Fruit fly (Drosophila melanogaster) whole organism, embryonic: ENCODE measurements around the gene RpS15Aa.
A peak's percentile ranks its signal among the peaks of the same experiment; 100 is the strongest.

Experiments used
- Blimp-1 ChIP-seq: fragments of 200-800 bp; sonication (Bioruptor generic); optimal IDR thresholded peaks from 3 replicates; lab custom pipeline; 2018; ENCODE audit warnings: missing biosample characterization, missing genetic modification characterization, mild to moderate bottlenecking, moderate library complexity, missing genetic modification reagents
- CG10267 ChIP-seq: fragments of 200-800 bp; sonication (Bioruptor generic); optimal IDR thresholded peaks from 2 replicates; lab custom pipeline; 2018; ENCODE audit warnings: missing biosample characterization, mild to moderate bottlenecking, missing genetic modification characterization, moderate library complexity
- CG10274 ChIP-seq: fragments of 200-800 bp; sonication (Bioruptor generic); optimal IDR thresholded peaks from 3 replicates; lab custom pipeline; 2017; ENCODE audit warnings: missing biosample characterization, mild to moderate bottlenecking, missing genetic modification characterization
- CG10565 ChIP-seq: fragments of 200-800 bp; sonication (Bioruptor generic); optimal IDR thresholded peaks from 3 replicates; lab custom pipeline; 2016; ENCODE audit warnings: missing biosample characterization, mild to moderate bottlenecking, missing genetic modification characterization
- CG11093 ChIP-seq: fragments of 200-800 bp; sonication (Bioruptor generic); IDR thresholded peaks from 3 replicates; pipeline ENCODE4 v1.3.6; 2022; ENCODE audit warnings: missing biosample characterization, missing genetic modification characterization
- CG11504 ChIP-seq: fragments of 200-800 bp; sonication (Bioruptor generic); optimal IDR thresholded peaks from 3 replicates; lab custom pipeline; 2019; ENCODE audit warnings: missing biosample characterization, mild to moderate bottlenecking, missing genetic modification characterization, moderate library complexity
- CG11696 ChIP-seq: fragments of 200-800 bp; sonication (Bioruptor generic); IDR thresholded peaks from 2 replicates; pipeline ENCODE4 v1.3.6; 2022; ENCODE audit warnings: missing biosample characterization, missing genetic modification characterization
- CG1233 ChIP-seq: fragments of 200-800 bp; sonication (Bioruptor generic); optimal IDR thresholded peaks from 4 replicates; lab custom pipeline; 2018; ENCODE audit warnings: missing biosample characterization, mild to moderate bottlenecking, missing genetic modification characterization
- CG12744 ChIP-seq: fragments of 200-800 bp; sonication (Bioruptor generic); optimal IDR thresholded peaks from 2 replicates; lab custom pipeline; 2016; ENCODE audit warnings: missing biosample characterization, missing genetic modification characterization
- CG17361 ChIP-seq: fragments of 200-800 bp; sonication (Bioruptor generic); IDR thresholded peaks from 3 replicates; pipeline ENCODE4 v1.3.6; 2022; ENCODE audit warnings: missing biosample characterization, missing genetic modification characterization
- CG17912 ChIP-seq: fragments of 200-800 bp; sonication (Bioruptor generic); optimal IDR thresholded peaks from 2 replicates; lab custom pipeline; 2018; ENCODE audit warnings: missing biosample characterization, mild to moderate bottlenecking, missing genetic modification characterization
- CG2875 ChIP-seq: fragments of 200-800 bp; sonication (Bioruptor generic); optimal IDR thresholded peaks from 2 replicates; lab custom pipeline; 2017; ENCODE audit warnings: missing biosample characterization, mild to moderate bottlenecking, missing genetic modification characterization, missing genetic modification reagents
- CG32532 ChIP-seq: fragments of 200-800 bp; sonication (Bioruptor generic); IDR thresholded peaks from 2 replicates; pipeline ENCODE4 v1.3.6; 2022; ENCODE audit warnings: missing biosample characterization, missing genetic modification characterization
- CG4730 ChIP-seq: fragments of 200-800 bp; sonication (Bioruptor generic); IDR thresholded peaks from 2 replicates; pipeline ENCODE4 v1.3.6; 2022; ENCODE audit warnings: missing biosample characterization, missing genetic modification characterization
- CG4820 ChIP-seq: fragments of 200-800 bp; sonication (Bioruptor generic); optimal IDR thresholded peaks from 3 replicates; lab custom pipeline; 2016; ENCODE audit warnings: missing biosample characterization, missing genetic modification characterization
- CG6854 ChIP-seq: fragments of 200-800 bp; sonication (Bioruptor generic); optimal IDR thresholded peaks from 3 replicates; lab custom pipeline; 2017; ENCODE audit warnings: missing biosample characterization, mild to moderate bottlenecking, missing genetic modification characterization
- CG8281 ChIP-seq: fragments of 200-800 bp; sonication (Bioruptor generic); optimal IDR thresholded peaks from 2 replicates; lab custom pipeline; 2018; ENCODE audit warnings: missing biosample characterization, mild to moderate bottlenecking, missing genetic modification characterization, moderate library complexity
- CG9876 ChIP-seq: fragments of 200-800 bp; sonication (Bioruptor generic); optimal IDR thresholded peaks from 2 replicates; lab custom pipeline; 2016; ENCODE audit warnings: missing biosample characterization, missing genetic modification characterization
- Chrac-16 ChIP-seq: fragments of 200-800 bp; sonication (Bioruptor generic); optimal IDR thresholded peaks from 3 replicates; lab custom pipeline; 2016; ENCODE audit warnings: missing biosample characterization, missing genetic modification characterization
- CrebB ChIP-seq: fragments of 200-800 bp; sonication (Bioruptor generic); optimal IDR thresholded peaks from 3 replicates; lab custom pipeline; 2018; ENCODE audit warnings: missing biosample characterization, mild to moderate bottlenecking, missing genetic modification characterization
- Dbx ChIP-seq: fragments of 200-800 bp; sonication (Bioruptor generic); IDR thresholded peaks from 3 replicates; pipeline ENCODE4 v1.3.6; 2022; ENCODE audit warnings: missing biosample characterization, missing genetic modification characterization
- Doc2 ChIP-seq: fragments of 200-800 bp; sonication (Bioruptor generic); IDR thresholded peaks from 2 replicates; pipeline ENCODE4 v1.3.6; 2022; ENCODE audit warnings: missing biosample characterization, missing genetic modification characterization
- Doc3 ChIP-seq: fragments of 200-800 bp; sonication (Bioruptor generic); IDR thresholded peaks from 3 replicates; pipeline ENCODE4 v1.3.6; 2022; ENCODE audit warnings: missing biosample characterization, missing genetic modification characterization; ENCODE audit not compliant: partially characterized antibody
- Fer2 ChIP-seq: fragments of 200-800 bp; sonication (Bioruptor generic); optimal IDR thresholded peaks from 2 replicates; lab custom pipeline; 2018; ENCODE audit warnings: missing biosample characterization, mild to moderate bottlenecking, missing genetic modification characterization, moderate library complexity
- Hsf ChIP-seq: fragments of 200-800 bp; sonication (Bioruptor generic); optimal IDR thresholded peaks from 3 replicates; lab custom pipeline; 2016; ENCODE audit warnings: missing biosample characterization, missing genetic modification characterization
- Meics ChIP-seq: fragments of 200-800 bp; sonication (Bioruptor generic); optimal IDR thresholded peaks from 2 replicates; lab custom pipeline; 2017; ENCODE audit warnings: missing biosample characterization, mild to moderate bottlenecking, missing genetic modification characterization
- TFAM ChIP-seq: fragments of 200-800 bp; sonication (Bioruptor generic); optimal IDR thresholded peaks from 2 replicates; lab custom pipeline; 2017; ENCODE audit warnings: missing biosample characterization, missing genetic modification characterization, inconsistent platforms
- ac ChIP-seq: fragments of 200-800 bp; sonication (Bioruptor generic); optimal IDR thresholded peaks from 3 replicates; lab custom pipeline; 2017; ENCODE audit warnings: missing biosample characterization, mild to moderate bottlenecking, missing genetic modification characterization
- ara ChIP-seq: fragments of 200-800 bp; sonication (Bioruptor generic); IDR thresholded peaks from 2 replicates; pipeline ENCODE4 v1.3.6; 2022; ENCODE audit warnings: missing biosample characterization, missing genetic modification characterization
- cg ChIP-seq: fragments of 200-800 bp; sonication (Bioruptor generic); optimal IDR thresholded peaks from 3 replicates; lab custom pipeline; 2019; ENCODE audit warnings: missing biosample characterization, mild to moderate bottlenecking, missing genetic modification characterization, moderate library complexity
- ci ChIP-seq: fragments of 200-800 bp; sonication (Bioruptor generic); IDR thresholded peaks from 3 replicates; pipeline ENCODE4 v1.3.6; 2022; ENCODE audit warnings: missing biosample characterization, missing genetic modification characterization
- croc ChIP-seq: fragments of 200-800 bp; sonication (Bioruptor generic); conservative IDR thresholded peaks from 3 replicates; pipeline ENCODE4 v1.3.6; 2022; ENCODE audit warnings: missing biosample characterization, missing genetic modification characterization
- danr ChIP-seq: fragments of 200-800 bp; sonication (Bioruptor generic); IDR thresholded peaks from 2 replicates; pipeline ENCODE4 v1.3.6; 2022; ENCODE audit warnings: missing biosample characterization, missing genetic modification characterization
- eve ChIP-seq, 2 experiments: fragments of >200 bp; optimal IDR thresholded peaks; 2 replicates each; lab custom pipeline; 2017; ENCODE audit warnings: missing biosample characterization in 2 of 2, missing genetic modification characterization in 2 of 2
- eyg ChIP-seq: fragments of 200-800 bp; sonication (Bioruptor generic); optimal IDR thresholded peaks from 3 replicates; lab custom pipeline; 2016; ENCODE audit warnings: missing biosample characterization, missing genetic modification characterization
- fd64A ChIP-seq: fragments of 200-800 bp; sonication (Bioruptor generic); optimal IDR thresholded peaks from 3 replicates; lab custom pipeline; 2018; ENCODE audit warnings: missing biosample characterization, mild to moderate bottlenecking, missing genetic modification characterization
- gfzf ChIP-seq: fragments of 200-800 bp; sonication (Bioruptor generic); optimal IDR thresholded peaks from 2 replicates; lab custom pipeline; 2016; ENCODE audit warnings: missing biosample characterization, mild to moderate bottlenecking, missing genetic modification characterization, moderate library complexity
- grau ChIP-seq: fragments of 200-800 bp; optimal IDR thresholded peaks from 3 replicates; lab custom pipeline; 2019; ENCODE audit warnings: missing biosample characterization, mild to moderate bottlenecking, missing genetic modification characterization, moderate library complexity
- gro ChIP-seq: fragments of 200-800 bp; sonication (Bioruptor generic); optimal IDR thresholded peaks from 2 replicates; lab custom pipeline; 2016; ENCODE audit warnings: missing biosample characterization, missing genetic modification characterization
- her ChIP-seq: fragments of 200-800 bp; sonication (Bioruptor generic); optimal IDR thresholded peaks from 2 replicates; lab custom pipeline; 2016; ENCODE audit warnings: missing biosample characterization, missing genetic modification characterization
- jing ChIP-seq: fragments of 200-800 bp; sonication (Bioruptor generic); optimal IDR thresholded peaks from 2 replicates; lab custom pipeline; 2018; ENCODE audit warnings: missing biosample characterization, mild to moderate bottlenecking, missing genetic modification characterization
- knrl ChIP-seq: fragments of 200-800 bp; sonication (Bioruptor generic); IDR thresholded peaks from 3 replicates; pipeline ENCODE4 v1.3.6; 2022; ENCODE audit warnings: missing biosample characterization, missing genetic modification characterization; ENCODE audit not compliant: partially characterized antibody
- lbe ChIP-seq: fragments of 200-800 bp; sonication (Bioruptor generic); optimal IDR thresholded peaks from 2 replicates; lab custom pipeline; 2016; ENCODE audit warnings: missing biosample characterization, mild to moderate bottlenecking, missing genetic modification characterization
- lola ChIP-seq, 3 experiments: fragments of >200 bp in 2 of 3; fragments of 200-800 bp in 1 of 3; sonication (Bioruptor generic) in 1 of 3; optimal IDR thresholded peaks; 2 replicates each; lab custom pipeline; 2017 to 2019; ENCODE audit warnings: missing biosample characterization in 3 of 3, missing genetic modification characterization in 3 of 3, mild to moderate bottlenecking in 1 of 3, moderate library complexity in 1 of 3
- pnt ChIP-seq: fragments of 200-800 bp; sonication (Bioruptor generic); optimal IDR thresholded peaks from 3 replicates; lab custom pipeline; 2016; ENCODE audit warnings: missing biosample characterization, missing genetic modification characterization
- repo ChIP-seq: fragments of 200-800 bp; sonication (Bioruptor generic); optimal IDR thresholded peaks from 2 replicates; lab custom pipeline; 2016; ENCODE audit warnings: missing biosample characterization, missing genetic modification characterization
- seq ChIP-seq: fragments of 200-800 bp; sonication (Bioruptor generic); IDR thresholded peaks from 2 replicates; pipeline ENCODE4 v1.3.6; 2022; ENCODE audit warnings: missing biosample characterization, missing genetic modification characterization
- stc ChIP-seq: fragments of 200-800 bp; sonication (Bioruptor generic); IDR thresholded peaks from 2 replicates; pipeline ENCODE4 v1.3.6; 2022; ENCODE audit warnings: missing biosample characterization, missing genetic modification characterization
- ttk ChIP-seq: fragments of 200-800 bp; sonication (Bioruptor generic); IDR thresholded peaks from 2 replicates; pipeline ENCODE4 v2.1.2; 2022; ENCODE audit warnings: missing biosample characterization, missing genetic modification characterization
- usp ChIP-seq: fragments of >200 bp; optimal IDR thresholded peaks from 2 replicates; lab custom pipeline; 2017; ENCODE audit warnings: missing biosample characterization, missing genetic modification characterization
- wek ChIP-seq: fragments of 200-800 bp; sonication (Bioruptor generic); optimal IDR thresholded peaks from 3 replicates; lab custom pipeline; 2018; ENCODE audit warnings: missing biosample characterization, mild to moderate bottlenecking, missing genetic modification characterization, moderate library complexity

RpS15Aa gene

dm6 chrX:13287854-13288376 lies 49.6 kb downstream of the RpS15Aa start, which contains the start of gene Remo (continued):
- no peak for TF ChIP-seq CG1233 (GFP tag; lab: Kevin White, UChicago)
- no peak for TF ChIP-seq Meics (GFP tag; lab: Kevin White, UChicago)
- TF ChIP-seq ara = no peak
- no peak for TF ChIP-seq Fer2 (tag; lab: Kevin White, UChicago)
- no peak for TF ChIP-seq cg (GFP tag; lab: Kevin White, UChicago)
- TF ChIP-seq Doc3 = 0 out of 3 replicates have a peak, but pooled peaks have one; percentile 53
- TF ChIP-seq repo = no peak
- TF ChIP-seq CG17912 (GFP tag; lab: Kevin White, UChicago) = no peak
- TF ChIP-seq CG4820 (GFP tag; lab: Kevin White, UChicago) = no peak
- TF ChIP-seq fd64A (GFP tag; lab: Kevin White, UChicago) = no peak
- no peak for TF ChIP-seq croc (GFP tag; lab: Robert Waterston, UW)
- no peak for TF ChIP-seq CG12744 (GFP tag; lab: Kevin White, UChicago)
- TF ChIP-seq pnt (GFP tag; lab: Kevin White, UChicago) = no peak
- TF ChIP-seq eve (GFP tag; optimal IDR thresholded peaks at IDR 0.05; lab: Kevin White, UChicago) = no peak
- TF ChIP-seq lbe = no peak
- TF ChIP-seq CG9876 (GFP tag; lab: Kevin White, UChicago) = no peak
- no peak for TF ChIP-seq CG10565 (GFP tag; lab: Kevin White, UChicago)
- TF ChIP-seq Dbx (GFP tag; lab: Robert Waterston, UW) = peak; percentile 35; the same call in 1 of the 3 replicates
- no peak for TF ChIP-seq seq
- no peak for TF ChIP-seq CG11093 (GFP tag; lab: Robert Waterston, UW)
- TF ChIP-seq CG8281 = no peak
- TF ChIP-seq stc (GFP tag; lab: Robert Waterston, UW) = no peak
- no peak for TF ChIP-seq danr (GFP tag; lab: Robert Waterston, UW)
- no peak; the same call in 2 of the 3 replicates for TF ChIP-seq CG17361 (GFP tag; lab: Robert Waterston, UW)
- no peak for TF ChIP-seq wek (GFP tag; lab: Kevin White, UChicago)
- no peak for TF ChIP-seq grau (tag; lab: Kevin White, UChicago)
- no peak for TF ChIP-seq CG32532 (GFP tag; lab: Robert Waterston, UW)
- TF ChIP-seq CG10267 (tag; lab: Kevin White, UChicago) = peak; percentile 46
- TF ChIP-seq Blimp-1 (GFP tag; lab: Kevin White, UChicago) = no peak
- no peak for TF ChIP-seq usp (GFP tag; lab: Kevin White, UChicago)
- no peak for TF ChIP-seq her (GFP tag; lab: Kevin White, UChicago)
- TF ChIP-seq CG11504 = no peak
- TF ChIP-seq TFAM = no peak
- TF ChIP-seq ci (GFP tag; lab: Robert Waterston, UW) = 0 out of 3 replicates have a peak, but pooled peaks have one; percentile 33
- TF ChIP-seq jing (GFP tag; lab: Kevin White, UChicago) = no peak
- TF ChIP-seq ac = no peak
- TF ChIP-seq gfzf (GFP tag; lab: Kevin White, UChicago) = peak; percentile 95
- TF ChIP-seq CG2875 (GFP tag; lab: Kevin White, UChicago) = no peak
- no peak for TF ChIP-seq CG10274 (GFP tag; lab: Kevin White, UChicago)
- TF ChIP-seq CG4730 (GFP tag; lab: Robert Waterston, UW) = no peak
- TF ChIP-seq CG6854 (GFP tag; lab: Kevin White, UChicago) = no peak
- TF ChIP-seq CrebB (tag; lab: Kevin White, UChicago) = no peak
- TF ChIP-seq Doc2 (GFP tag; lab: Robert Waterston, UW) = no peak
- no peak for TF ChIP-seq ttk (GFP tag; lab: Robert Waterston, UW)
- TF ChIP-seq CG11696 (GFP tag; lab: Robert Waterston, UW) = no peak
- TF ChIP-seq Chrac-16 (GFP tag; lab: Kevin White, UChicago) = no peak
- no peak for TF ChIP-seq lola (GFP tag; optimal IDR thresholded peaks at IDR 0.05; lab: Kevin White, UChicago)
- TF ChIP-seq gro (GFP tag; lab: Kevin White, UChicago) = no peak
- no peak for TF ChIP-seq Hsf (GFP tag; lab: Kevin White, UChicago)
- peak; percentile 79 for TF ChIP-seq knrl (GFP tag; lab: Robert Waterston, UW)
- TF ChIP-seq eyg = no peak
